Fruit fly (Drosophila melanogaster) whole organism, wandering third instar larva: ENCODE measurements around the gene Kua.

Experiments
- Abd-B ChIP-seq: fragments of >200 bp; optimal IDR thresholded peaks from 2 replicates; lab custom pipeline; 2017; ENCODE audit warnings: missing biosample characterization, missing genetic modification characterization
- CG32264 ChIP-seq: fragments of 200-800 bp; sonication (Bioruptor generic); optimal IDR thresholded peaks from 2 replicates; lab custom pipeline; 2016; ENCODE audit warnings: missing biosample characterization, missing genetic modification characterization
- CG9705 ChIP-seq: fragments of 200-800 bp; sonication (Bioruptor generic); optimal IDR thresholded peaks from 2 replicates; lab custom pipeline; 2018; ENCODE audit warnings: missing biosample characterization, mild to moderate bottlenecking, missing genetic modification characterization
- CrebA ChIP-seq: fragments of 200-800 bp; sonication (Bioruptor generic); optimal IDR thresholded peaks from 2 replicates; lab custom pipeline; 2016; ENCODE audit warnings: missing biosample characterization, mild to moderate bottlenecking, missing genetic modification characterization, borderline replicate concordance
- Dfd ChIP-seq: fragments of >200 bp; optimal IDR thresholded peaks from 2 replicates; lab custom pipeline; 2017; ENCODE audit warnings: missing biosample characterization, missing genetic modification characterization
- Dif ChIP-seq: fragments of 200-275, 200-300 bp; sonication (Bioruptor generic); optimal IDR thresholded peaks from 2 replicates; lab custom pipeline; 2018; ENCODE audit warnings: missing biosample characterization, missing genetic modification characterization; ENCODE audit not compliant: partially characterized antibody
- GATAd ChIP-seq: sonication (Bioruptor generic); optimal IDR thresholded peaks from 2 replicates; lab custom pipeline; 2016; ENCODE audit warnings: missing biosample characterization, missing genetic modification characterization
- HLH106 ChIP-seq: fragments of 200-800 bp; optimal IDR thresholded peaks from 3 replicates; lab custom pipeline; 2019; ENCODE audit warnings: missing biosample characterization, mild to moderate bottlenecking, missing genetic modification characterization, moderate library complexity
- Hnf4 ChIP-seq: fragments of 200-800 bp; sonication (Bioruptor generic); optimal IDR thresholded peaks from 2 replicates; lab custom pipeline; 2016; ENCODE audit warnings: missing biosample characterization, mild to moderate bottlenecking, missing genetic modification characterization
- Hr78 ChIP-seq: fragments of >200 bp; optimal IDR thresholded peaks from 2 replicates; lab custom pipeline; 2017; ENCODE audit warnings: missing biosample characterization, missing genetic modification characterization
- Hr83 ChIP-seq: fragments of 200-300 bp; sonication (Bioruptor generic); optimal IDR thresholded peaks from 2 replicates; lab custom pipeline; 2016; ENCODE audit warnings: missing biosample characterization, mild to moderate bottlenecking, missing genetic modification characterization, moderate library complexity; ENCODE audit not compliant: poor library complexity, severe bottlenecking
- Jra ChIP-seq: sonication (Bioruptor generic); optimal IDR thresholded peaks from 2 replicates; lab custom pipeline; 2016; ENCODE audit warnings: missing biosample characterization, missing genetic modification characterization
- Mio ChIP-seq: sonication (Bioruptor generic); optimal IDR thresholded peaks from 2 replicates; lab custom pipeline; 2016; ENCODE audit warnings: missing biosample characterization, missing genetic modification characterization
- Myc ChIP-seq: fragments of >200 bp; optimal IDR thresholded peaks from 2 replicates; lab custom pipeline; 2017
- N ChIP-seq: fragments of >200 bp; optimal IDR thresholded peaks from 2 replicates; lab custom pipeline; 2018; ENCODE audit warnings: missing biosample characterization, missing external identifiers, missing genetic modification characterization
- OdsH ChIP-seq: fragments of 200-800 bp; sonication (Bioruptor generic); optimal IDR thresholded peaks from 2 replicates; lab custom pipeline; 2016; ENCODE audit warnings: missing biosample characterization, mild to moderate bottlenecking, missing genetic modification characterization
- Rel ChIP-seq, 2 experiments: fragments of 200-800 bp; sonication (Bioruptor generic) in 1 of 2; optimal IDR thresholded peaks; 2 replicates in 1 of 2; 3 replicates in 1 of 2; lab custom pipeline; 2016 to 2019; ENCODE audit warnings: mild to moderate bottlenecking in 2 of 2, missing biosample characterization in 2 of 2, missing genetic modification characterization in 2 of 2, moderate library complexity in 1 of 2
- Sp1 ChIP-seq: fragments of 200-800 bp; sonication (Bioruptor generic); optimal IDR thresholded peaks from 3 replicates; lab custom pipeline; 2019; ENCODE audit warnings: missing biosample characterization, mild to moderate bottlenecking, missing genetic modification characterization, moderate library complexity
- Vsx2 ChIP-seq: fragments of 200-300, 225-300 bp; sonication (Bioruptor generic); optimal IDR thresholded peaks from 2 replicates; lab custom pipeline; 2018; ENCODE audit warnings: missing biosample characterization, missing genetic modification characterization; ENCODE audit not compliant: partially characterized antibody
- br ChIP-seq: fragments of 200-800 bp; sonication (Bioruptor generic); optimal IDR thresholded peaks from 2 replicates; lab custom pipeline; 2016; ENCODE audit warnings: missing biosample characterization, missing genetic modification characterization
- brk ChIP-seq: fragments of 200-800 bp; sonication (Bioruptor generic); optimal IDR thresholded peaks from 2 replicates; lab custom pipeline; 2016; ENCODE audit warnings: missing biosample characterization, mild to moderate bottlenecking, missing genetic modification characterization
- dl ChIP-seq, 2 experiments: fragments of 175-275, 200-275 bp in 1 of 2; fragments of 200-275 bp in 1 of 2; sonication (Bioruptor generic); optimal IDR thresholded peaks; lab custom pipeline; 2018; ENCODE audit warnings: mild to moderate bottlenecking in 2 of 2, missing biosample characterization in 2 of 2, missing genetic modification characterization in 2 of 2, moderate library complexity in 2 of 2; ENCODE audit not compliant: partially characterized antibody in 2 of 2, insufficient read depth in 1 of 2
- dmrt93B ChIP-seq: fragments of 200-800 bp; sonication (Bioruptor generic); optimal IDR thresholded peaks from 2 replicates; lab custom pipeline; 2018; ENCODE audit warnings: missing biosample characterization, mild to moderate bottlenecking, missing genetic modification characterization
- dsf ChIP-seq: sonication (Bioruptor generic); optimal IDR thresholded peaks from 2 replicates; lab custom pipeline; 2016; ENCODE audit warnings: missing biosample characterization, missing genetic modification characterization, borderline replicate concordance
- ey ChIP-seq: fragments of 200-800 bp; sonication (Bioruptor generic); optimal IDR thresholded peaks from 2 replicates; lab custom pipeline; 2016; ENCODE audit warnings: missing biosample characterization, missing genetic modification characterization
- foxo ChIP-seq, 2 experiments: fragments of 200-800 bp; sonication (Bioruptor generic); optimal IDR thresholded peaks; 2 replicates in 1 of 2; 3 replicates in 1 of 2; lab custom pipeline; 2016 to 2017; ENCODE audit warnings: missing biosample characterization in 2 of 2, missing genetic modification characterization in 2 of 2
- fru ChIP-seq: fragments of 200-800 bp; sonication (Bioruptor generic); optimal IDR thresholded peaks from 3 replicates; lab custom pipeline; 2016; ENCODE audit warnings: missing biosample characterization, mild to moderate bottlenecking, missing genetic modification characterization
- h ChIP-seq: fragments of 200-800 bp; sonication (Bioruptor generic); optimal IDR thresholded peaks from 3 replicates; lab custom pipeline; 2016; ENCODE audit warnings: missing biosample characterization, mild to moderate bottlenecking, missing genetic modification characterization
- jim ChIP-seq: fragments of 175-275, 200-325 bp; sonication (Bioruptor generic); optimal IDR thresholded peaks from 2 replicates; lab custom pipeline; 2016; ENCODE audit warnings: missing biosample characterization, mild to moderate bottlenecking, missing genetic modification characterization
- lola ChIP-seq: fragments of >200 bp; optimal IDR thresholded peaks from 2 replicates; lab custom pipeline; 2017; ENCODE audit warnings: missing biosample characterization, missing genetic modification characterization
- pan ChIP-seq: fragments of >200 bp; optimal IDR thresholded peaks from 2 replicates; lab custom pipeline; 2017
- psq ChIP-seq: fragments of 200-800 bp; sonication (Bioruptor generic); optimal IDR thresholded peaks from 3 replicates; lab custom pipeline; 2017; ENCODE audit warnings: missing biosample characterization, mild to moderate bottlenecking, missing genetic modification characterization, moderate library complexity
- rgr ChIP-seq: fragments of 200-800 bp; sonication (Bioruptor generic); optimal IDR thresholded peaks from 3 replicates; lab custom pipeline; 2016; ENCODE audit warnings: missing biosample characterization, mild to moderate bottlenecking, missing genetic modification characterization
- sage ChIP-seq: fragments of 200-800 bp; sonication (Bioruptor generic); optimal IDR thresholded peaks from 2 replicates; lab custom pipeline; 2016; ENCODE audit warnings: missing biosample characterization, mild to moderate bottlenecking, missing genetic modification characterization
- sv ChIP-seq: fragments of 200-800 bp; sonication (Bioruptor generic); optimal IDR thresholded peaks from 3 replicates; lab custom pipeline; 2016; ENCODE audit warnings: missing biosample characterization, missing genetic modification characterization
- tai ChIP-seq: sonication (Bioruptor generic); optimal IDR thresholded peaks from 2 replicates; lab custom pipeline; 2016; ENCODE audit warnings: missing biosample characterization, missing genetic modification characterization
- usp ChIP-seq: fragments of >200 bp; optimal IDR thresholded peaks from 2 replicates; lab custom pipeline; 2017; ENCODE audit warnings: missing biosample characterization, missing genetic modification characterization
- woc ChIP-seq: sonication (Bioruptor generic); optimal IDR thresholded peaks from 2 replicates; lab custom pipeline; 2016; ENCODE audit warnings: missing biosample characterization, mild to moderate bottlenecking, missing genetic modification characterization

Gene Kua

DNA sequence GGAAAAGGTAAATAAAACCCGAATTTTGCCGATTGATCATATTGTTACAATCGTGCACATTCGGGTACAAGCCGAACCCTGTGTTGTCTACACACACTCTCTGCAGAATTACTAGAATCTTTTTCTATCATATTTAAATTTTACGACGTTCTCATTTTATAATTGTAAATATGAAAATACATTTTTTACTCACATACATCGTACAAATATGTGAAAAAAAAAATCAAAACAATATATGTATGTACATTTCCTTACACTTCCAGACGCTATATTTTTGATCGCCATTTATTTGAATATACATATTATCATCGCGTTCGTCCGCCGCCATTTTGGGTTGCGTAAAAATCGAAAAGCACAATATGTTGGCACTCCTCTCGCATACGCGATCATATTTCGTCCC is 20.4 kb downstream of the Kua start:
- TF ChIP-seq Dif (GFP tag; lab: Kevin White, UChicago): no peak
- TF ChIP-seq dl (GFP tag; optimal IDR thresholded peaks at IDR 0.05; lab: Kevin White, UChicago; ENCODE audit: insufficient read depth in 1 of 2, partially characterized antibody in 2 of 2): no peak
- no peak for TF ChIP-seq jim (GFP tag; lab: Kevin White, UChicago)
- TF ChIP-seq CG32264 (GFP tag; lab: Kevin White, UChicago): no peak
- no peak for TF ChIP-seq Hr78 (GFP tag; lab: Kevin White, UChicago)
- no peak for TF ChIP-seq HLH106
- no peak for TF ChIP-seq fru
- TF ChIP-seq pan: no peak
- no peak for TF ChIP-seq Abd-B
- TF ChIP-seq Mio (GFP tag; lab: Kevin White, UChicago): no peak
- TF ChIP-seq sv (GFP tag; lab: Kevin White, UChicago): no peak
- no peak for TF ChIP-seq ey (GFP tag; lab: Kevin White, UChicago)
- no peak for TF ChIP-seq Rel (GFP tag; optimal IDR thresholded peaks at IDR 0.05; lab: Kevin White, UChicago)
- TF ChIP-seq Rel (tag; optimal IDR thresholded peaks at IDR 0.05; lab: Kevin White, UChicago): no peak
- no peak for TF ChIP-seq Dfd (GFP tag; lab: Kevin White, UChicago)
- TF ChIP-seq brk (GFP tag; lab: Kevin White, UChicago): no peak
- no peak for TF ChIP-seq N (GFP tag; lab: Kevin White, UChicago)
- no peak for TF ChIP-seq Vsx2

DNA sequence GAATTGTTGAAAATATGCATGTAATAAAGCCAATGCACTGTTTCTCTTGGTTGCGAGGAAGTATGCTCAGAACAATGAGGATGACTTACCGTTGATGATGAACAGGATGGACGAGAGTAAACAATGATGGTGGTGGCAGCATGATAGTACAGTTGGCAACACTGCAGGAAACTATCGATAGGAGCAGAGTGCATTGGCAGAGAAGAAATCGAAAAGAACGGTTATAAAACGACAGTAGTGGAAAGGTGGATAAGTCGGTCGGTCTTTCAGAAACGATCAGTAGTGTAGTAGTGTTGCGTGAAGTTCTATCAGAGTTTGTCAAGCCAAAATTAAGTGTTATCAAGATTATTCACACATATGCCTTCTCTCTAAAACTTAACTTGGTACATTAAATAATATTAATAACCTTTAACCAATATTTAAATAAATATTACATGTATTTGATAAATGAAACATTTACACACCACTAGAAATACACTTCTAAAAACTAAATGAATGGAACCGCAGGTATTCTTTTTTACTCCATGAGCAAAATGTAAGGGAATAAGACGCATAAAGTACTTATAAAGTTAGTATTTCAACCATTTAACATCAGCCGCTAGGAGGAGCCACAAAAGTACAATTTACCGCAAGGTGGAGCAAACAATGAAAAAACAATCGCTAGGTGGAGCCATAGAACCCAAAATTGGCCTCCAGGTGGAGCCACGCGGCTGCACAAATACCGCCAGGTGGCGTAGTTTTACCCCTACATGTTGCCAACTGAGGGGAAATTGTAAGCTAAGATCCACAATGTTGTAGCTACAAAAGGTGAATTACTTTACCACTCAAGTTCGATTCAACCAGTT is 23.2 kb downstream of the Kua start:
- TF ChIP-seq fru: peak; percentile 49
- TF ChIP-seq Hr83 (GFP tag; lab: Kevin White, UChicago): peak; percentile 88
- peak; percentile 57 for TF ChIP-seq rgr
- no peak for TF ChIP-seq Hr78 (GFP tag; lab: Kevin White, UChicago)
- peak; percentile 65 for TF ChIP-seq HLH106
- no peak for TF ChIP-seq dl (GFP tag; optimal IDR thresholded peaks at IDR 0.05; lab: Kevin White, UChicago; ENCODE audit: insufficient read depth in 1 of 2, partially characterized antibody in 2 of 2)
- TF ChIP-seq dsf (GFP tag; lab: Kevin White, UChicago): no peak
- peak; percentile 98 for TF ChIP-seq Myc (lab: Kevin White, UChicago)
- TF ChIP-seq tai (GFP tag; lab: Kevin White, UChicago): peak; percentile 76
- no peak for TF ChIP-seq Mio (GFP tag; lab: Kevin White, UChicago)
- TF ChIP-seq pan: no peak
- TF ChIP-seq usp (GFP tag; lab: Kevin White, UChicago): no peak
- TF ChIP-seq ey (GFP tag; lab: Kevin White, UChicago): peak; percentile 66
- no peak for TF ChIP-seq CrebA (GFP tag; lab: Kevin White, UChicago)
- no peak for TF ChIP-seq Dif (GFP tag; lab: Kevin White, UChicago)
- peak; percentile 83 for TF ChIP-seq sv (GFP tag; lab: Kevin White, UChicago)
- TF ChIP-seq Jra (GFP tag; lab: Kevin White, UChicago): peak; percentile 34
- peak; percentile 33 for TF ChIP-seq jim (GFP tag; lab: Kevin White, UChicago)
- no peak for TF ChIP-seq lola (GFP tag; lab: Kevin White, UChicago)
- TF ChIP-seq N (GFP tag; lab: Kevin White, UChicago): no peak
- peak; percentile 26 for TF ChIP-seq woc (GFP tag; lab: Kevin White, UChicago)
- peak; percentile 32 for TF ChIP-seq CG9705 (GFP tag; lab: Kevin White, UChicago)
- no peak for TF ChIP-seq Rel (GFP tag; optimal IDR thresholded peaks at IDR 0.05; lab: Kevin White, UChicago)
- no peak for TF ChIP-seq Rel (tag; optimal IDR thresholded peaks at IDR 0.05; lab: Kevin White, UChicago)
- peak in 1 of 2 experiments; percentile 83 for TF ChIP-seq foxo (GFP tag; optimal IDR thresholded peaks at IDR 0.05; lab: Kevin White, UChicago)
- peak; percentile 67 for TF ChIP-seq br (GFP tag; lab: Kevin White, UChicago)
- peak; percentile 31 for TF ChIP-seq dmrt93B (GFP tag; lab: Kevin White, UChicago)
- no peak for TF ChIP-seq Abd-B
- peak; percentile 73 for TF ChIP-seq Sp1
- TF ChIP-seq brk (GFP tag; lab: Kevin White, UChicago): peak; percentile 12
- TF ChIP-seq psq (GFP tag; lab: Kevin White, UChicago): peak; percentile 62
- no peak for TF ChIP-seq GATAd (GFP tag; lab: Kevin White, UChicago)
- no peak for TF ChIP-seq Vsx2
- TF ChIP-seq CG32264 (GFP tag; lab: Kevin White, UChicago): no peak
- TF ChIP-seq Dfd (GFP tag; lab: Kevin White, UChicago): no peak
- no peak for TF ChIP-seq sage (GFP tag; lab: Kevin White, UChicago)
- TF ChIP-seq h: peak; percentile 47
- TF ChIP-seq Hnf4: peak; percentile 68
- TF ChIP-seq OdsH: peak; percentile 66
